Fruit fly (Drosophila melanogaster) ovary, adult (tissue): Measurements from ENCODE around the gene Acn.

Experiments
- CG17801 ChIP-seq: fragments of 200-800 bp; optimal IDR thresholded peaks from 2 replicates; lab custom pipeline; 2019; ENCODE audit warnings: missing biosample characterization, mild to moderate bottlenecking, missing genetic modification characterization, moderate library complexity; ENCODE audit not compliant: partially characterized antibody

The Acn gene

DNA sequence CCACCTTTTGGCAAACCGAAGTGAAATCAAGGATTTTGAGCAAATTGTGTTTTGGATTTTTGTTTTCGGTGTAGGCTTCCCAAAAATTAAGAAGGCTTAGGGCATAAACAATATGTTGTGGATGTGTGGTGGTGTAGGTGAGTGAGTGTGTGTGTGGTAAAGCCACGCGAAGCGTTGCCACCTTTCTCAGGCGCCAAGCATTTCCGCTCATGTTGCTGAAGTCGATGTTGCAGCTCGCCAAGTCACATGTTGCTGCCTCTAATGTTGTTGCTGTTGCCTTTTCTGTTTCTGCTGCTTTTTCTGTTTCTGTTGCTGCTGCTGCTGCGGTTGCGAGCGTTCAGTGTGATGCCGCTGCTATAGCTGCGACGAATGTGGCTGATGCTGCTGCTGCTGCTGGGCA, 34.6 kb downstream of the Acn start:
- no peak for TF ChIP-seq CG17801 (GFP tag; lab: Kevin White, UChicago)

DNA sequence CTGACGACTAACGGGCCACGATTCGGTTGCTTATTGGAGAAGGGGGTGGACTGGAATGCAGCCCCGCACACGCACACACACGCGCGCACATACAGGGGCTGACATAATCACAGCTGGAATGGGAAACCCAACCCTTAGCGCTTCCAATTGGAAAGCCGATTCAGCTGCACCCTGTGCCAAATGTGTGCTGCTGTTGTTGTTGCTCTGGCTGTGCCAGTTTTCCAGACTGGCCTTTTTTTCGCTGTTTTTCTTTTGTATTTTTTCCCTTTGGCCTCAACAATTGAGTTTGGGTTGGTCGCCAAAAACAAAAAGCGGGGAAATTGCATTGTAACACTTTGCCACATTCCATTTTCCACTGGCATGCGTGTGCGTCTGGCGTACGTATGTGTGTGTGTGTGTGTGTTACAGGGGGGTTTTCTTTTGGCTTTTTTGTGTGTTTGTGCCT, 38.2 kb downstream of the Acn start:
- TF ChIP-seq CG17801 (GFP tag; lab: Kevin White, UChicago): no peak

DNA sequence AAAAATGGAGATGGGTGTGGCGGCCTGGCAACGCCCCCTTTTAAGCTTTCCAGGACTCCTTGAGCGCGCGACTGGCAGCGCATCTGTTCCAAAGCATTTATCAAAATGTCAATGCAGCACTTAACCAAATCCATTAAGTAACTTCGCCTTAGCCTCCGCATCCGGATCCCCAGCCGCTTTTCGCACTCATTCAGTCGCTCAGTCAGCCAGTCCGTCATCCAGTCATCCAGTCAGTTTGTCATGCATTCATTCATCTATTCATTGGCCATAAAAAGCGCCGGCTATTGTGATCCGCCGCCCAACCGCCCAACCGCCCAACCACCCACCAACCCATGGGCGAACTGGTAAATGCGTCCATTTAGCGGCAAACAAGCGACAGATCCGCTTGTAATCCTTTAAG, 43.7 kb downstream of the Acn start:
- no peak for TF ChIP-seq CG17801 (GFP tag; lab: Kevin White, UChicago)

DNA sequence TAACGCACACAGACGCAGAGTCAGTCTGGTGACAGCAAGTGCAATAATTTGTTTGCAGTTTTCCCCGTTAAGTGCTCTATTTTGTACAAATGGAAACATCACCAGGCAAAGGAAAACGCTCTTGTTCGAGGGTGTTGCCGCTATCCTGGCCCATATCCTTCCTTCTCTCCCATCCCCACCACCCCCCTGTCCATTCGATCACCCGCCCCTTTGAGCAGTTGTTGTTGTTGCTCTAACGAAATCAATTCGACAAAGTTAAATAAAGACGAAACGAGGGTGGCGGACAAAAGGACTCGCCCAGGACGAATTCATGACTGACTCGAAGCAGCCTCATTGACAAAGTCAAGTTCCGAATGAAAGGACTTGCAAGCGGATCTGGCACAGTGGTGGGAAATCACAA, 44.2 kb downstream of the Acn start:
- TF ChIP-seq CG17801 (GFP tag; lab: Kevin White, UChicago): no peak

DNA sequence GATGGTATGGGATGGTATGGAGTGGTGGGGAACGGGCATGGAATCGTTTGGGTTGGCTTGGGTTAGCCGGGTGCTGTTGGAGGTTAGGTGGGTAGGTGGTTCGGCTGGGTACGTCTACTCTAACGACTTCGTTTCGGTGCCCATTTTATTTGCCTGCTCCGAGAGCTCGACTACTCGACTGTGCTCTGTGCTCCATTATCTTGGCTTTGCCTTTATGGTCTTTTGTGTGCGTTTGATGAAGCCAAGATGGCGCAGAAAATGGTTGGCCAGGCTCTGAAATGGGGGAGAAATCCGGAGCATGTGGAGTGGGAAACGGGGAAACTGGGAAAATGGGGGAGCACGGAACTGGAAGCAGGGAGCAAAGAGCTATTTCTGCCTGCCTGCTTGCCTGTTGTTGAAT, 48.7 kb downstream of the Acn start:
- TF ChIP-seq CG17801 (GFP tag; lab: Kevin White, UChicago): no peak

DNA sequence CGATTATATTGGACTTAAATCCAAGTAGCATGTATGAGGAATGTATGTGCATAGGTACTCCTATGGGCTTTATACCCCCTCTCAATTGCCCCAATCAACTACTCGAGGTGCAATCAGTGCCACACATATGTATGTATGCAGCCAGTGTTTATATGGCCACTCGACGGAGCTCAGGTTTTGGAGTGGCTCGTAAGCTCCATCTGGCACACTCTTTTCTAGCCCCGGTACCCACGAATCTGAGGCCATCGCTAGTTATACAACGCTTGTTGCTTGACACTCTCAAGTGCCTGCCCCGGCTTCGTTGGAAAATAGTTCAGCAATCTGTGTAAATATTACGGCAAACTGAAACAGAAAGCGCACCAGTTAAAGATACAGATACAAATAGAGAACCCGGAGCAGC, 51.2 kb downstream of the Acn start:
- no peak for TF ChIP-seq CG17801 (GFP tag; lab: Kevin White, UChicago)

DNA sequence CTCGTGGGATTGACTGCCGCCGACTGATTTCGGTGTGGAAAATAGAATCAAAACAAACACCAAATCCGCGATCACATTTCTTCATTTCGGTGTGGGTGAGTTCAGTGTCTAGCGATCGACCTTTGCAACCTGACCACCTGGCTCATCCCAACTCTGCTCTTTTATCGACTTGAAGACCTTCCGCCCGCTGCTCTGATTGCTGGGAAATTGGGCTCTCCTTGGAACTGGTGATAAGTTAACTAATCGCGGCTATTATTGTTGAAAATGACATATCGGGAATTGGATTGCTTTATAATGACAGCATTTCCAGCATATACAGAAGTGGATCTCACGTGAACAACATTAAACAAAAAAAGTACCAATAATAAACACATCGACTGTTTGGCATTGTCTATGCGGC, 52.2 kb downstream of the Acn start:
- no peak for TF ChIP-seq CG17801 (GFP tag; lab: Kevin White, UChicago)
